Worm (Caenorhabditis elegans): Measurements from ENCODE around the gene srbc-33.

DNA sequence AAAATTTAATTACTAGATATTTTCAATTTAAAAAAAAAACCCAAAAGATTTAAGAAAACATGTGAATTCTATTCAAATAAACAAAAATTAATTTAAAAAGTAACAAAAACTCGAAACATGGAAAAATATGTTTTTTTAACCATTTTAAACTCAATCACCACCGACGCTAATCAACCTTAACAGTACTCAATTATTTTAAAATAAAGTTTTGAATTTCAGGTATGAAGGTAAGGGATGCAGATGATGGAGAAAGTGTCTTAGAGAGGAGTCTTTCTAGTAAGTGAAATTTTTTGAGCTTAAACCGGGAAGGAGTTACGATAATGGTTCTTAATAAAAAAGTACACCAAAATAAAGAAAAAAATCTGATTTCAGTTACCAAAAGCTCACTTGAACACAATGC, 21.1 kb downstream of the srbc-33 start, which contains the start of gene slc-28.1:
- no peak for TF ChIP-seq F13C5.2 (tag; optimal IDR thresholded peaks at IDR 0.05)
- TF ChIP-seq pes-1 (GFP tag; IDR thresholded peaks at IDR 0.05), result no peak
- TF ChIP-seq B0310.2 (tag; optimal IDR thresholded peaks at IDR 0.05), result no peak
- no peak for TF ChIP-seq ama-1 (optimal IDR thresholded peaks at IDR 0.05)
- no peak for TF ChIP-seq aly-1 (tag; optimal IDR thresholded peaks at IDR 0.05)
- TF ChIP-seq ceh-36 (tag; optimal IDR thresholded peaks at IDR 0.05), result no peak
- TF ChIP-seq tbx-11 (GFP tag; IDR thresholded peaks at IDR 0.05), result no peak
- no peak for TF ChIP-seq hnd-1 (tag; optimal IDR thresholded peaks at IDR 0.05)
- no peak for TF ChIP-seq sea-1 (GFP tag; conservative IDR thresholded peaks at IDR 0.05)
- TF ChIP-seq scrt-1 (GFP tag; IDR thresholded peaks at IDR 0.05), result no peak
- no peak for TF ChIP-seq flt-1 (GFP tag; IDR thresholded peaks at IDR 0.05)
- TF ChIP-seq ets-7 (tag; optimal IDR thresholded peaks at IDR 0.05), result no peak
